Worm (Caenorhabditis elegans) whole organism, late embryonic: ENCODE results near the gene rps-3.

ENCODE experiments used
- C08G9.2 ChIP-seq: sonication (generic microtip); optimal IDR thresholded peaks from 2 replicates; lab custom pipeline; 2016; ENCODE audit warnings: mild to moderate bottlenecking, missing genetic modification characterization, moderate library complexity, missing compliant biosample characterization
- C38D4.7 ChIP-seq: fragments of 200-800 bp; sonication (Bioruptor generic); optimal IDR thresholded peaks from 2 replicates; lab custom pipeline; 2018; ENCODE audit warnings: mild to moderate bottlenecking, missing genetic modification characterization, moderate library complexity, missing compliant biosample characterization
- K02D7.2 ChIP-seq: sonication (generic microtip); optimal IDR thresholded peaks from 2 replicates; lab custom pipeline; 2017; ENCODE audit warnings: mild to moderate bottlenecking, missing genetic modification characterization, missing compliant biosample characterization
- K09A11.1 ChIP-seq: sonication (generic microtip); optimal IDR thresholded peaks from 2 replicates; lab custom pipeline; 2017; ENCODE audit warnings: antibody characterized with exemption, mild to moderate bottlenecking, missing genetic modification characterization, missing compliant biosample characterization; ENCODE audit not compliant: insufficient read depth
- Y22D7AL.16 ChIP-seq: sonication (generic microtip); optimal IDR thresholded peaks from 2 replicates; lab custom pipeline; 2016; ENCODE audit warnings: missing genetic modification characterization, missing compliant biosample characterization
- ahr-1 ChIP-seq: sonication (generic microtip); optimal IDR thresholded peaks from 2 replicates; lab custom pipeline; 2016; ENCODE audit warnings: missing genetic modification characterization, missing compliant biosample characterization
- ceh-19 ChIP-seq: fragments of 200-800 bp; sonication (Bioruptor generic); optimal IDR thresholded peaks from 2 replicates; lab custom pipeline; 2018; ENCODE audit warnings: mild to moderate bottlenecking, missing genetic modification characterization, missing compliant biosample characterization
- ceh-22 ChIP-seq: sonication (generic microtip); optimal IDR thresholded peaks from 2 replicates; lab custom pipeline; 2017; ENCODE audit warnings: missing biosample characterization, missing genetic modification characterization
- ceh-24 ChIP-seq: sonication (generic microtip); optimal IDR thresholded peaks from 2 replicates; lab custom pipeline; 2016; ENCODE audit warnings: mild to moderate bottlenecking, missing genetic modification characterization, missing compliant biosample characterization
- ceh-31 ChIP-seq: sonication (generic microtip); optimal IDR thresholded peaks from 2 replicates; lab custom pipeline; 2016; ENCODE audit warnings: missing genetic modification characterization, missing compliant biosample characterization
- ceh-48 ChIP-seq: sonication (generic microtip); optimal IDR thresholded peaks from 2 replicates; lab custom pipeline; 2016; ENCODE audit warnings: missing genetic modification characterization, inconsistent platforms, missing compliant biosample characterization
- ceh-6 ChIP-seq: fragments of 200-800 bp; sonication (Bioruptor generic); optimal IDR thresholded peaks from 2 replicates; lab custom pipeline; 2018; ENCODE audit warnings: mild to moderate bottlenecking, missing genetic modification characterization, missing compliant biosample characterization
- ceh-9 ChIP-seq: sonication (generic microtip); optimal IDR thresholded peaks from 2 replicates; lab custom pipeline; 2016; ENCODE audit warnings: mild to moderate bottlenecking, missing genetic modification characterization, inconsistent platforms, missing compliant biosample characterization
- che-1 ChIP-seq: sonication (generic microtip); optimal IDR thresholded peaks from 2 replicates; lab custom pipeline; 2016; ENCODE audit warnings: mild to moderate bottlenecking, missing genetic modification characterization, missing compliant biosample characterization
- dmd-4 ChIP-seq: sonication (generic microtip); optimal IDR thresholded peaks from 2 replicates; lab custom pipeline; 2016; ENCODE audit warnings: borderline replicate concordance, missing genetic modification characterization, missing compliant biosample characterization
- dve-1 ChIP-seq: sonication (generic microtip); optimal IDR thresholded peaks from 2 replicates; lab custom pipeline; 2017; ENCODE audit warnings: antibody characterized with exemption, mild to moderate bottlenecking, missing genetic modification characterization, missing compliant biosample characterization
- elt-2 ChIP-seq: sonication (generic microtip); optimal IDR thresholded peaks from 2 replicates; lab custom pipeline; 2016; ENCODE audit warnings: missing genetic modification reagents, missing genetic modification characterization, missing compliant biosample characterization
- eyg-1 ChIP-seq: sonication (generic microtip); optimal IDR thresholded peaks from 2 replicates; lab custom pipeline; 2016; ENCODE audit warnings: missing genotype, missing genetic modification characterization, missing compliant biosample characterization
- fax-1 ChIP-seq: sonication (generic microtip); optimal IDR thresholded peaks from 2 replicates; lab custom pipeline; 2016; ENCODE audit warnings: missing genotype, missing genetic modification characterization, missing compliant biosample characterization
- fkh-10 ChIP-seq: fragments of 150-350 bp; optimal IDR thresholded peaks from 2 replicates; lab custom pipeline; 2014; ENCODE audit warnings: missing biosample characterization, missing genetic modification reagents, missing genetic modification characterization
- hlh-8 ChIP-seq: sonication (generic microtip); optimal IDR thresholded peaks from 2 replicates; lab custom pipeline; 2016; ENCODE audit warnings: missing genotype, missing genetic modification characterization, missing compliant biosample characterization
- madf-2 ChIP-seq: sonication (generic microtip); optimal IDR thresholded peaks from 2 replicates; lab custom pipeline; 2017; ENCODE audit warnings: missing genetic modification characterization, missing compliant biosample characterization
- mec-3 ChIP-seq: sonication (generic microtip); optimal IDR thresholded peaks from 2 replicates; lab custom pipeline; 2016; ENCODE audit warnings: borderline replicate concordance, missing genetic modification characterization, missing compliant biosample characterization
- nhr-11 ChIP-seq: fragments of 150-350 bp; optimal IDR thresholded peaks from 2 replicates; lab custom pipeline; 2014; ENCODE audit warnings: missing biosample characterization, missing genetic modification characterization
- nhr-232 ChIP-seq: sonication (generic microtip); optimal IDR thresholded peaks from 2 replicates; lab custom pipeline; 2016; ENCODE audit warnings: missing genetic modification characterization, missing compliant biosample characterization
- pag-3 ChIP-seq: sonication (generic microtip); optimal IDR thresholded peaks from 2 replicates; lab custom pipeline; 2016; ENCODE audit warnings: missing compliant biosample characterization, missing genetic modification characterization, borderline replicate concordance
- pat-9 ChIP-seq: fragments of 200-800 bp; sonication (Bioruptor generic); optimal IDR thresholded peaks from 2 replicates; lab custom pipeline; 2018; ENCODE audit warnings: mild to moderate bottlenecking, missing genetic modification characterization, moderate library complexity, missing compliant biosample characterization
- pax-1 ChIP-seq: fragments of 150-350 bp; optimal IDR thresholded peaks from 2 replicates; lab custom pipeline; 2014; ENCODE audit warnings: missing biosample characterization, missing genetic modification characterization
- pha-2 ChIP-seq: sonication (generic microtip); optimal IDR thresholded peaks from 2 replicates; lab custom pipeline; 2017; ENCODE audit warnings: mild to moderate bottlenecking, missing genetic modification characterization, missing compliant biosample characterization
- pqm-1 ChIP-seq: sonication (generic microtip); optimal IDR thresholded peaks from 2 replicates; lab custom pipeline; 2016; ENCODE audit warnings: missing genetic modification characterization, missing compliant biosample characterization
- pros-1 ChIP-seq: fragments of 150-350 bp; optimal IDR thresholded peaks from 2 replicates; lab custom pipeline; 2014; ENCODE audit warnings: missing biosample characterization, missing genetic modification reagents, missing genetic modification characterization
- ref-2 ChIP-seq: sonication (generic microtip); optimal IDR thresholded peaks from 2 replicates; lab custom pipeline; 2016; ENCODE audit warnings: missing genetic modification characterization, missing compliant biosample characterization
- sdc-2 ChIP-seq: sonication (generic microtip); optimal IDR thresholded peaks from 2 replicates; lab custom pipeline; 2016; ENCODE audit warnings: missing genotype, missing genetic modification characterization, missing compliant biosample characterization
- sox-2 ChIP-seq: fragments of 200-800 bp; sonication (Bioruptor generic); IDR thresholded peaks from 2 replicates; pipeline ENCODE4 v1.3.6; 2022; ENCODE audit warnings: missing genetic modification reagents, missing genetic modification characterization, missing compliant biosample characterization
- tbx-7 ChIP-seq: sonication (generic microtip); optimal IDR thresholded peaks from 2 replicates; lab custom pipeline; 2016; ENCODE audit warnings: missing genotype, missing genetic modification characterization, missing compliant biosample characterization
- ttx-3 ChIP-seq: sonication (generic microtip); optimal IDR thresholded peaks from 2 replicates; lab custom pipeline; 2016; ENCODE audit warnings: missing genetic modification reagents, missing genetic modification characterization, missing compliant biosample characterization
- unc-42 ChIP-seq: sonication (generic microtip); optimal IDR thresholded peaks from 2 replicates; lab custom pipeline; 2016; ENCODE audit warnings: missing genotype, missing genetic modification characterization, missing compliant biosample characterization
- zip-5 ChIP-seq: sonication (generic microtip); optimal IDR thresholded peaks from 2 replicates; lab custom pipeline; 2016; ENCODE audit warnings: missing genetic modification characterization, missing compliant biosample characterization

The rps-3 gene

ce11 chrIII:6207881-6208280 lies 1.3 kb downstream of the rps-3 start, which contains the start of gene C23G10.2:
C23G10.2 (plus strand) TSS chrIII:6208064.
- no peak for TF ChIP-seq fkh-10
- TF ChIP-seq ceh-24 (tag; lab: Kevin White, UChicago): no peak
- no peak for TF ChIP-seq fax-1 (tag; lab: Kevin White, UChicago)
- TF ChIP-seq che-1 (tag; lab: Kevin White, UChicago): no peak
- TF ChIP-seq K09A11.1 (tag; lab: Kevin White, UChicago): no peak
- no peak for TF ChIP-seq pha-2
- no peak for TF ChIP-seq C38D4.7 (GFP tag; lab: Kevin White, UChicago)
- TF ChIP-seq ceh-48: no peak
- TF ChIP-seq nhr-11 (tag; lab: Kevin White, UChicago): no peak
- TF ChIP-seq pag-3 (tag; lab: Kevin White, UChicago): no peak
- no peak for TF ChIP-seq tbx-7
- TF ChIP-seq pat-9 (tag; lab: Kevin White, UChicago): no peak
- TF ChIP-seq unc-42 (tag; lab: Kevin White, UChicago): no peak
- TF ChIP-seq ttx-3: no peak
- TF ChIP-seq ref-2 (tag; lab: Kevin White, UChicago): no peak
- no peak for TF ChIP-seq madf-2 (tag; lab: Kevin White, UChicago)
- TF ChIP-seq ceh-22: no peak
- no peak for TF ChIP-seq sdc-2 (tag; lab: Kevin White, UChicago)
- TF ChIP-seq ahr-1 (tag; lab: Kevin White, UChicago): no peak
- TF ChIP-seq, all 69 proteins: peak for 0

DNA sequence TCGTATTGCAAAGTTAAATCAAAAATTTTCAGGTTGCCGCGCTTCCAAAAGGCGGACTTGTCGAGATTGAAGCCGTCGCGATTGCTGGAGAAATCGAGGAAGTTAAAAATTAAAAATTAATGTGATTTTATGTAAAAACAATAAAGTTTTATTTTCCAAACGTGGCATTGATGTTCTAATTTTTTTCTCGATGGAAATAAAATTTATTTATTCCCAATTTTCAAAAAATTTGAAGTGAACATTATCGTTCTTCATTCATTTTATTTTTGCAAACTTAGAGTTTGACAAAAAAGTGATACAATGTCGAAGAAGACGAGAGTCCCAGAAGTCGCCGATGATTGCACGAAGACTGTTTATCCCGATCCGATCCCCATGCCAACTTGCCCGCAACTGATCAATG lies 2.4 kb downstream of the rps-3 start, which contains the start of gene C23G10.1:
Gene C23G10.1, plus strand, starts transcription at position 301 of the 400 bp plus-strand sequence.
- TF ChIP-seq ceh-31 (tag; lab: Kevin White, UChicago): no peak
- TF ChIP-seq dmd-4: no peak
- no peak for TF ChIP-seq ceh-22
- no peak for TF ChIP-seq nhr-232 (tag; lab: Kevin White, UChicago)
- TF ChIP-seq fkh-10: no peak

DNA sequence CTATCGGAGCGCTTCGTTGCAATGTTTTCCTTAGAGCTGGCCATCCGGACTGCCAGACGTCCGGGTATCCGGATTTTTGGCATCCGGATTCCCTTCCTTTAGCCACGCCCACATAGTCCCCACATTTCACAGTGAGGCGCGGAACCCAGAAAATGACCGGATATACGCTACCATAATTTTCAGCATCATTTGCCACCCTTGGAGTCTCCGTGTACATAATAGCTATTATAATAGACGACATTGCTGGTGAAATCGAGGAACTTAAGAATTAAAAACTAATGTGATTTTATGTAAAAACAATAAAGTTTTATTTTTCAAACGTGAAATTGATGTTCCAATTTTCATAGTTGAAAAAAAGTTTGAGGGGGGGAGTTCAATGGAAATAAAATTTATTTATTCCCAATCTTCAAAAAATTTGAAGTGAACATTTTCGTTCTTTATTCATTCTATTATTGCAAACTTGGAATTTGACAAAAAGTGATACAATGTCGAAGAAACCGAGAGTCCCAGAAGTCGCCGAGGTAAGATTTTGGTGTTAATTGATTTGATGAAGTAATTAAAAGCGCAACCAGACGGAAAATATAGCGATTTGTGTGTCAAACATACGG lies 3.7 kb downstream of the rps-3 start:
- TF ChIP-seq C08G9.2 (tag; lab: Kevin White, UChicago): no peak
- TF ChIP-seq fax-1 (tag; lab: Kevin White, UChicago): no peak
- no peak for TF ChIP-seq sox-2 (GFP tag; lab: Robert Waterston, UW)
- TF ChIP-seq pax-1 (tag; lab: Kevin White, UChicago): no peak
- TF ChIP-seq ceh-6: no peak
- no peak for TF ChIP-seq mec-3 (tag; lab: Kevin White, UChicago)

ce11 chrIII:6213915-6214314 lies 7.3 kb downstream of the rps-3 start, which contains the start of gene C23G10.10:
C23G10.10 (minus strand) TSS chrIII:6214015.
- TF ChIP-seq ttx-3: no peak
- TF ChIP-seq K02D7.2 (tag; lab: Kevin White, UChicago): no peak
- TF ChIP-seq Y22D7AL.16 (tag; lab: Kevin White, UChicago): no peak
- TF ChIP-seq pros-1: no peak
- TF ChIP-seq zip-5 (tag; lab: Kevin White, UChicago): no peak
- TF ChIP-seq dve-1: no peak
- no peak for TF ChIP-seq ceh-24 (tag; lab: Kevin White, UChicago)
- no peak for TF ChIP-seq ceh-19
- TF ChIP-seq hlh-8: no peak
- no peak for TF ChIP-seq C08G9.2 (tag; lab: Kevin White, UChicago)
- TF ChIP-seq eyg-1 (tag; lab: Kevin White, UChicago): no peak
- no peak for TF ChIP-seq pqm-1 (tag; lab: Kevin White, UChicago)
- no peak for TF ChIP-seq elt-2
- no peak for TF ChIP-seq ceh-9 (tag; lab: Kevin White, UChicago)
